Worm (Caenorhabditis elegans) whole organism, L3 larva: ENCODE results near the gene lin-46.

Experiments used
- R02D3.7 ChIP-seq: fragments of 150-350 bp; optimal IDR thresholded peaks from 2 replicates; lab custom pipeline; 2014; ENCODE audit warnings: missing biosample characterization, missing genetic modification characterization
- ZK546.5 ChIP-seq: sonication (generic microtip); optimal IDR thresholded peaks from 2 replicates; lab custom pipeline; 2017; ENCODE audit warnings: missing biosample characterization, missing genetic modification characterization
- aly-2 ChIP-seq: fragments of 150-350 bp; optimal IDR thresholded peaks from 2 replicates; lab custom pipeline; 2014; ENCODE audit warnings: missing biosample characterization, missing genetic modification characterization
- ama-1 ChIP-seq: fragments of 150-350 bp; optimal IDR thresholded peaks from 2 replicates; lab custom pipeline; 2018
- ceh-16 ChIP-seq: sonication (generic microtip); optimal IDR thresholded peaks from 2 replicates; lab custom pipeline; 2017; ENCODE audit warnings: missing biosample characterization, missing genetic modification characterization
- ceh-28 ChIP-seq: fragments of 150-350 bp; optimal IDR thresholded peaks from 2 replicates; lab custom pipeline; 2014; ENCODE audit warnings: missing biosample characterization, missing genetic modification reagents, missing genetic modification characterization
- ceh-9 ChIP-seq: sonication (generic microtip); optimal IDR thresholded peaks from 2 replicates; lab custom pipeline; 2018; ENCODE audit warnings: missing biosample characterization, missing genetic modification characterization
- daf-12 ChIP-seq: fragments of 150-350 bp; optimal IDR thresholded peaks from 2 replicates; lab custom pipeline; 2014; ENCODE audit warnings: missing biosample characterization, missing genetic modification reagents, missing genetic modification characterization
- egl-27 ChIP-seq: sonication (generic microtip); optimal IDR thresholded peaks from 4 replicates; lab custom pipeline; 2017; ENCODE audit warnings: missing biosample characterization, missing genetic modification reagents, missing genetic modification characterization
- egl-5 ChIP-seq: fragments of 150-350 bp; optimal IDR thresholded peaks from 2 replicates; lab custom pipeline; 2017; ENCODE audit warnings: missing biosample characterization, missing genetic modification reagents, missing genetic modification characterization, inconsistent platforms
- elt-2 ChIP-seq: sonication (generic microtip); optimal IDR thresholded peaks from 2 replicates; lab custom pipeline; 2016; ENCODE audit warnings: missing genetic modification reagents, mild to moderate bottlenecking, missing genetic modification characterization, missing compliant biosample characterization
- elt-3 ChIP-seq, 3 experiments: fragments of 150-350 bp in 1 of 3; sonication (generic microtip) in 2 of 3; optimal IDR thresholded peaks; 2 replicates in 2 of 3; 4 replicates in 1 of 3; lab custom pipeline; 2014 to 2017; ENCODE audit warnings: missing biosample characterization in 3 of 3, missing genetic modification characterization in 3 of 3
- fkh-10 ChIP-seq: sonication (generic microtip); optimal IDR thresholded peaks from 2 replicates; lab custom pipeline; 2017; ENCODE audit warnings: missing biosample characterization, missing genetic modification reagents, missing genetic modification characterization
- fkh-2 ChIP-seq: fragments of 150-350 bp; optimal IDR thresholded peaks from 2 replicates; lab custom pipeline; 2014; ENCODE audit warnings: missing biosample characterization, missing genetic modification reagents, missing genetic modification characterization
- fos-1 ChIP-seq: fragments of 150-350 bp; optimal IDR thresholded peaks from 2 replicates; lab custom pipeline; 2014; ENCODE audit warnings: missing biosample characterization, missing genetic modification characterization
- hmg-11 ChIP-seq: sonication (generic microtip); optimal IDR thresholded peaks from 2 replicates; lab custom pipeline; 2016; ENCODE audit warnings: missing genetic modification characterization, missing compliant biosample characterization
- jun-1 ChIP-seq: fragments of 150-350 bp; optimal IDR thresholded peaks from 2 replicates; lab custom pipeline; 2014; ENCODE audit warnings: missing biosample characterization, missing genetic modification reagents, missing genetic modification characterization
- lin-15B ChIP-seq: fragments of 150-350 bp; optimal IDR thresholded peaks from 2 replicates; lab custom pipeline; 2014; ENCODE audit warnings: missing biosample characterization, missing genetic modification characterization
- lin-39 ChIP-seq: fragments of 150-350 bp; optimal IDR thresholded peaks from 2 replicates; lab custom pipeline; 2018; ENCODE audit warnings: missing biosample characterization, missing genetic modification reagents, missing genetic modification characterization
- mdl-1 ChIP-seq: fragments of 150-350 bp; optimal IDR thresholded peaks from 2 replicates; lab custom pipeline; 2014; ENCODE audit warnings: missing biosample characterization, missing genetic modification characterization
- mml-1 ChIP-seq: fragments of 150-350 bp; sonication (generic microtip); optimal IDR thresholded peaks from 3 replicates; lab custom pipeline; 2014; ENCODE audit warnings: missing biosample characterization, missing genetic modification characterization
- nfya-1 ChIP-seq: sonication (generic microtip); optimal IDR thresholded peaks from 2 replicates; lab custom pipeline; 2017; ENCODE audit warnings: missing genetic modification characterization, mild to moderate bottlenecking, missing compliant biosample characterization, antibody characterized with exemption, moderate library complexity; ENCODE audit not compliant: insufficient read depth
- nhr-11 ChIP-seq: fragments of 150-350 bp; optimal IDR thresholded peaks from 2 replicates; lab custom pipeline; 2014; ENCODE audit warnings: missing biosample characterization, missing genetic modification characterization
- nhr-23 ChIP-seq: fragments of 150-350 bp; optimal IDR thresholded peaks from 2 replicates; lab custom pipeline; 2014; ENCODE audit warnings: missing biosample characterization, missing genetic modification reagents, missing genetic modification characterization
- nhr-237 ChIP-seq: fragments of 150-350 bp; optimal IDR thresholded peaks from 2 replicates; lab custom pipeline; 2014; ENCODE audit warnings: missing biosample characterization, missing genetic modification characterization
- nhr-25 ChIP-seq: sonication (generic microtip); optimal IDR thresholded peaks from 2 replicates; lab custom pipeline; 2017; ENCODE audit warnings: missing biosample characterization, missing genetic modification characterization
- nhr-43 ChIP-seq: sonication (generic microtip); optimal IDR thresholded peaks from 2 replicates; lab custom pipeline; 2016; ENCODE audit warnings: mild to moderate bottlenecking, missing genetic modification characterization, missing compliant biosample characterization; ENCODE audit not compliant: poor library complexity, severe bottlenecking
- nhr-76 ChIP-seq: fragments of 150-350 bp; sonication (generic microtip); optimal IDR thresholded peaks from 5 replicates; lab custom pipeline; 2014; ENCODE audit warnings: missing biosample characterization, missing genetic modification characterization
- nhr-77 ChIP-seq: fragments of 150-350 bp; optimal IDR thresholded peaks from 2 replicates; lab custom pipeline; 2014; ENCODE audit warnings: missing biosample characterization, missing genetic modification characterization
- pha-4 ChIP-seq: fragments of 150-350 bp; optimal IDR thresholded peaks from 2 replicates; lab custom pipeline; 2014; ENCODE audit warnings: missing biosample characterization, missing genetic modification reagents, missing genetic modification characterization
- pqm-1 ChIP-seq: fragments of 150-350 bp; optimal IDR thresholded peaks from 2 replicates; lab custom pipeline; 2017; ENCODE audit warnings: missing biosample characterization, missing genetic modification characterization, inconsistent platforms
- tbx-2 ChIP-seq: sonication (generic microtip); optimal IDR thresholded peaks from 2 replicates; lab custom pipeline; 2016; ENCODE audit warnings: mild to moderate bottlenecking, missing genetic modification characterization, missing compliant biosample characterization
- unc-39 ChIP-seq: sonication (generic microtip); optimal IDR thresholded peaks from 4 replicates; lab custom pipeline; 2017; ENCODE audit warnings: missing biosample characterization, missing genetic modification characterization
- unc-62 ChIP-seq: fragments of 150-350 bp; sonication (generic microtip); optimal IDR thresholded peaks from 4 replicates; lab custom pipeline; 2014; ENCODE audit warnings: missing biosample characterization, missing genetic modification reagents, missing genetic modification characterization
- zag-1 ChIP-seq: fragments of 150-350 bp; optimal IDR thresholded peaks from 2 replicates; lab custom pipeline; 2014; ENCODE audit warnings: missing biosample characterization, missing genetic modification characterization
- ztf-11 ChIP-seq: fragments of 150-350 bp; optimal IDR thresholded peaks from 2 replicates; lab custom pipeline; 2014; ENCODE audit warnings: missing biosample characterization, missing genetic modification characterization
- ztf-4 ChIP-seq: fragments of 150-350 bp; optimal IDR thresholded peaks from 2 replicates; lab custom pipeline; 2014; ENCODE audit warnings: missing biosample characterization, missing genetic modification characterization

lin-46 gene

DNA sequence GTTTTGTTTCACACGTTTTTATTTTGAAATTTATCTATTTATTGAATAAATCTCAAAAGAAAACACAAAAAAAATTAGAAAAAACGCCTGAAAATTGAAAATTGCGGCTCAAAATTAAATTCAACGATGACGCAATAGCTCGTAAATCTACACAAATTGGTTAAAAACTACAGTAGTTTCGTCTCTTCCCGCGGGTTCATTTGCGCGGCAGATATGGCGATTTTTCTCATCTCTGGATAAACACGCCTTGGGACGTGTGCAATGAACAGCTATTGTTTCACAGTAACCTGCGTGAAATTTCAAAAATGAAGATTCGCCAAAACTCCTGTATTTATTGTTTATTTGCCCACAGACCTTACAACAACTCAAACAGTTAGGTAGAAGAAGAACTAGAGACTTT, 40.6 kb downstream of the lin-46 start:
- TF ChIP-seq fkh-10 (GFP tag; lab: Kevin White, UChicago) (no peak), fos-1 (tag; lab: Kevin White, UChicago) (no peak), nhr-23 (tag; lab: Kevin White, UChicago) (no peak), elt-2 (tag; lab: Kevin White, UChicago) (no peak), egl-27 (tag; lab: Kevin White, UChicago) (no peak), unc-62 (GFP tag; lab: Kevin White, UChicago) (no peak), ztf-4 (no peak), mdl-1 (tag; lab: Kevin White, UChicago) (no peak), ztf-11 (tag; lab: Kevin White, UChicago) (no peak), nhr-237 (tag; lab: Kevin White, UChicago) (no peak), nfya-1 (tag; lab: Kevin White, UChicago) (no peak), ceh-16 (tag; lab: Kevin White, UChicago) (no peak), pha-4 (tag; lab: Kevin White, UChicago) (no peak), zag-1 (tag; lab: Kevin White, UChicago) (no peak)

DNA sequence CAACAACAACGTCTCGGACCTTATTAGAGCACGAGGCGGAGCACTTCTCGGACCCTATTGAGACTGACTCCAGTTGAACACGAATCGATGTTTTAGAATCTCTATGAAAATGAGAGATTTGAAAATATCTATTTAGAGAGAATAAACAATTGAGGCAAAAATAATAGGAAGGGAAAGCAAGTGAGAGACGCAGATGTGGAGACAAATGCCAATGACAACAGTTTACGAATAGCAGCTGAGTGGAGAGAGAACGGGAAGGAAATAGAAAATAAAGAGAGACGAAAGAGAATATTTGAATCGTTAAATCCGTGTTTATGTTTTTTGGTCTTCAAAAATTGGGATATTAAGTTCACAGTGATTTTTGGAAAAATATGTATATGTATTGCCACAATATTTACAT, 41.2 kb downstream of the lin-46 start:
- no peak for TF ChIP-seq nhr-77
- TF ChIP-seq hmg-11 (tag; lab: Kevin White, UChicago): no peak
- peak; percentile 14 for TF ChIP-seq ceh-28 (tag; lab: Kevin White, UChicago)
- no peak for TF ChIP-seq R02D3.7 (tag; lab: Kevin White, UChicago)
- no peak for TF ChIP-seq fkh-10 (GFP tag; lab: Kevin White, UChicago)
- no peak for TF ChIP-seq nhr-76 (tag; lab: Kevin White, UChicago)
- no peak for TF ChIP-seq nhr-11 (tag; lab: Kevin White, UChicago)
- TF ChIP-seq zag-1 (tag; lab: Kevin White, UChicago): no peak
- peak; percentile 1 for TF ChIP-seq nhr-25 (tag; lab: Kevin White, UChicago)
- no peak for TF ChIP-seq lin-39
- TF ChIP-seq elt-2 (tag; lab: Kevin White, UChicago): peak; percentile 25
- TF ChIP-seq mml-1 (tag; lab: Kevin White, UChicago): no peak
- peak; percentile 2 for TF ChIP-seq pha-4 (tag; lab: Kevin White, UChicago)
- no peak for TF ChIP-seq unc-39
- peak; percentile 58 for TF ChIP-seq nfya-1 (tag; lab: Kevin White, UChicago)
- no peak for TF ChIP-seq nhr-43 (tag; lab: Kevin White, UChicago)
- peak; percentile 23 for TF ChIP-seq egl-5 (tag; lab: Kevin White, UChicago)
- TF ChIP-seq, all 47 proteins: peak for 6

DNA sequence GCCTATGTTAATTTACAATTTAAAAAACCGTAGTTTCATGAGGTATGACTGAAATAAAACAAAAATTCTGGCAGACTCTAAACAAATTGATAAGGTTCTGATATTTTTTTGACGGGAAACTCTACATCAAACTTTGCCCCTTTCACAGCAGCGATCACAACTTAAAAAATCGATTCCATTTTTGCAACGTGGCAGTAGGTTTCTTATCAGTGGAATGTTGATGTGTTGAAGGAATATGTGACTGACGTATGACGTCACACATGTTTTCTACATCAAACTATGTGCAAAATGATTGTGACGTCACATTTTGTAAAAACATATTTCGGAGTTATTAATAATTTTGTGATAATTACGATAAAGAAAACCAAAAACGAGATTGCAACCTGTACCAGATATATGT, 43.2 kb downstream of the lin-46 start:
- TF ChIP-seq pha-4 (tag; lab: Kevin White, UChicago) (peak; percentile 15), pqm-1 (tag; lab: Kevin White, UChicago) (peak; percentile 70), ZK546.5 (tag; lab: Kevin White, UChicago) (no peak), ceh-28 (tag; lab: Kevin White, UChicago) (peak; percentile 22), nhr-11 (tag; lab: Kevin White, UChicago) (no peak), jun-1 (tag; lab: Kevin White, UChicago) (peak; percentile 26), ztf-11 (tag; lab: Kevin White, UChicago) (no peak), elt-2 (tag; lab: Kevin White, UChicago) (peak; percentile 91), aly-2 (tag; lab: Kevin White, UChicago) (no peak)
- TF ChIP-seq, all 47 proteins: peak for 5

- no peak for TF ChIP-seq ceh-16 (tag; lab: Kevin White, UChicago)
- TF ChIP-seq lin-15B (tag; lab: Kevin White, UChicago): no peak
- TF ChIP-seq ztf-4: no peak
- no peak for TF ChIP-seq tbx-2 (tag; lab: Kevin White, UChicago)
- TF ChIP-seq mml-1 (tag; lab: Kevin White, UChicago): no peak
- TF ChIP-seq R02D3.7 (tag; lab: Kevin White, UChicago): no peak
- no peak for TF ChIP-seq lin-39
- no peak for TF ChIP-seq unc-39
- no peak for TF ChIP-seq elt-3 (tag; optimal IDR thresholded peaks at IDR 0.05; lab: Kevin White, UChicago)
- TF ChIP-seq zag-1 (tag; lab: Kevin White, UChicago): no peak
- no peak for TF ChIP-seq ama-1 (lab: Kevin White, UChicago)
- no peak for TF ChIP-seq ceh-9
- TF ChIP-seq fkh-2: no peak
- no peak for TF ChIP-seq nhr-237 (tag; lab: Kevin White, UChicago)
- no peak for TF ChIP-seq daf-12 (tag; lab: Kevin White, UChicago)
- no peak for TF ChIP-seq unc-62 (GFP tag; lab: Kevin White, UChicago)
These were observed 44.5 kb downstream of the lin-46 start, which contains the start of gene try-10 for ce11 chrV:13013158-13013557. Gene try-10, minus strand, starts transcription at chrV:13013258.
